Fruit fly (Drosophila melanogaster): ENCODE measurements around the gene CG32533.

dm6 chrX:19505334-19506185 lies 26.3 kb upstream of the CG32533 start:
- TF ChIP-seq usp (GFP tag; optimal IDR thresholded peaks at IDR 0.05) = no peak
- TF ChIP-seq CG8478 (optimal IDR thresholded peaks at IDR 0.05) = no peak
- no peak for TF ChIP-seq pan (optimal IDR thresholded peaks at IDR 0.05)
- TF ChIP-seq EcR (GFP tag; optimal IDR thresholded peaks at IDR 0.05) = no peak
- no peak for TF ChIP-seq psq (optimal IDR thresholded peaks at IDR 0.05)

Measured in whole organism.